Worm (Caenorhabditis elegans) whole organism, L3 larva: Measurements from ENCODE around the gene F41C3.1.

ENCODE experiments used
- ZK546.5 ChIP-seq: sonication (generic microtip); optimal IDR thresholded peaks from 2 replicates; lab custom pipeline; 2017; ENCODE audit warnings: missing biosample characterization, missing genetic modification characterization
- aly-2 ChIP-seq: fragments of 150-350 bp; optimal IDR thresholded peaks from 2 replicates; lab custom pipeline; 2014; ENCODE audit warnings: missing biosample characterization, missing genetic modification characterization
- ama-1 ChIP-seq: fragments of 150-350 bp; optimal IDR thresholded peaks from 2 replicates; lab custom pipeline; 2018
- ceh-16 ChIP-seq: sonication (generic microtip); optimal IDR thresholded peaks from 2 replicates; lab custom pipeline; 2017; ENCODE audit warnings: missing biosample characterization, missing genetic modification characterization
- ceh-28 ChIP-seq: fragments of 150-350 bp; optimal IDR thresholded peaks from 2 replicates; lab custom pipeline; 2014; ENCODE audit warnings: missing biosample characterization, missing genetic modification reagents, missing genetic modification characterization
- ceh-9 ChIP-seq: sonication (generic microtip); optimal IDR thresholded peaks from 2 replicates; lab custom pipeline; 2018; ENCODE audit warnings: missing biosample characterization, missing genetic modification characterization
- daf-12 ChIP-seq: fragments of 150-350 bp; optimal IDR thresholded peaks from 2 replicates; lab custom pipeline; 2014; ENCODE audit warnings: missing biosample characterization, missing genetic modification reagents, missing genetic modification characterization
- egl-27 ChIP-seq: sonication (generic microtip); optimal IDR thresholded peaks from 4 replicates; lab custom pipeline; 2017; ENCODE audit warnings: missing biosample characterization, missing genetic modification reagents, missing genetic modification characterization
- elt-1 ChIP-seq: fragments of 150-350 bp; optimal IDR thresholded peaks from 2 replicates; lab custom pipeline; 2014; ENCODE audit warnings: missing biosample characterization, missing genetic modification characterization
- elt-2 ChIP-seq: sonication (generic microtip); optimal IDR thresholded peaks from 2 replicates; lab custom pipeline; 2016; ENCODE audit warnings: missing genetic modification reagents, mild to moderate bottlenecking, missing genetic modification characterization, missing compliant biosample characterization
- eor-1 ChIP-seq, 2 experiments: fragments of 150-350 bp; optimal IDR thresholded peaks; 2 replicates each; lab custom pipeline; 2014 to 2018; ENCODE audit warnings: missing biosample characterization in 2 of 2, missing genetic modification characterization in 2 of 2
- fkh-10 ChIP-seq: sonication (generic microtip); optimal IDR thresholded peaks from 2 replicates; lab custom pipeline; 2017; ENCODE audit warnings: missing biosample characterization, missing genetic modification reagents, missing genetic modification characterization
- fos-1 ChIP-seq: fragments of 150-350 bp; optimal IDR thresholded peaks from 2 replicates; lab custom pipeline; 2014; ENCODE audit warnings: missing biosample characterization, missing genetic modification characterization
- hmg-11 ChIP-seq: sonication (generic microtip); optimal IDR thresholded peaks from 2 replicates; lab custom pipeline; 2016; ENCODE audit warnings: missing genetic modification characterization, missing compliant biosample characterization
- jun-1 ChIP-seq: fragments of 150-350 bp; optimal IDR thresholded peaks from 2 replicates; lab custom pipeline; 2014; ENCODE audit warnings: missing biosample characterization, missing genetic modification reagents, missing genetic modification characterization
- lin-39 ChIP-seq: fragments of 150-350 bp; optimal IDR thresholded peaks from 2 replicates; lab custom pipeline; 2018; ENCODE audit warnings: missing biosample characterization, missing genetic modification reagents, missing genetic modification characterization
- lsy-12 ChIP-seq: sonication (generic microtip); optimal IDR thresholded peaks from 2 replicates; lab custom pipeline; 2016; ENCODE audit warnings: mild to moderate bottlenecking, missing genetic modification characterization, missing compliant biosample characterization
- mdl-1 ChIP-seq: fragments of 150-350 bp; optimal IDR thresholded peaks from 2 replicates; lab custom pipeline; 2014; ENCODE audit warnings: missing biosample characterization, missing genetic modification characterization
- nfya-1 ChIP-seq: sonication (generic microtip); optimal IDR thresholded peaks from 2 replicates; lab custom pipeline; 2017; ENCODE audit warnings: missing genetic modification characterization, mild to moderate bottlenecking, missing compliant biosample characterization, antibody characterized with exemption, moderate library complexity; ENCODE audit not compliant: insufficient read depth
- nhr-12 ChIP-seq: fragments of 150-350 bp; optimal IDR thresholded peaks from 2 replicates; lab custom pipeline; 2014; ENCODE audit warnings: missing biosample characterization, missing genetic modification characterization
- nhr-23 ChIP-seq: fragments of 150-350 bp; optimal IDR thresholded peaks from 2 replicates; lab custom pipeline; 2014; ENCODE audit warnings: missing biosample characterization, missing genetic modification reagents, missing genetic modification characterization
- nhr-237 ChIP-seq: fragments of 150-350 bp; optimal IDR thresholded peaks from 2 replicates; lab custom pipeline; 2014; ENCODE audit warnings: missing biosample characterization, missing genetic modification characterization
- nhr-25 ChIP-seq: sonication (generic microtip); optimal IDR thresholded peaks from 2 replicates; lab custom pipeline; 2017; ENCODE audit warnings: missing biosample characterization, missing genetic modification characterization
- nhr-28 ChIP-seq: fragments of 150-350 bp; optimal IDR thresholded peaks from 2 replicates; lab custom pipeline; 2014; ENCODE audit warnings: missing biosample characterization, missing genetic modification characterization
- nhr-43 ChIP-seq: sonication (generic microtip); optimal IDR thresholded peaks from 2 replicates; lab custom pipeline; 2016; ENCODE audit warnings: mild to moderate bottlenecking, missing genetic modification characterization, missing compliant biosample characterization; ENCODE audit not compliant: poor library complexity, severe bottlenecking
- nhr-77 ChIP-seq: fragments of 150-350 bp; optimal IDR thresholded peaks from 2 replicates; lab custom pipeline; 2014; ENCODE audit warnings: missing biosample characterization, missing genetic modification characterization
- pha-4 ChIP-seq: fragments of 150-350 bp; optimal IDR thresholded peaks from 2 replicates; lab custom pipeline; 2014; ENCODE audit warnings: missing biosample characterization, missing genetic modification reagents, missing genetic modification characterization
- pqm-1 ChIP-seq: fragments of 150-350 bp; optimal IDR thresholded peaks from 2 replicates; lab custom pipeline; 2017; ENCODE audit warnings: missing biosample characterization, missing genetic modification characterization, inconsistent platforms
- skn-1 ChIP-seq: fragments of 150-350 bp; optimal IDR thresholded peaks from 2 replicates; lab custom pipeline; 2014; ENCODE audit warnings: missing biosample characterization, missing genetic modification characterization
- snpc-4 ChIP-seq: fragments of 150-350 bp; optimal IDR thresholded peaks from 2 replicates; lab custom pipeline; 2014; ENCODE audit warnings: missing biosample characterization, missing genetic modification characterization
- tbx-2 ChIP-seq: sonication (generic microtip); optimal IDR thresholded peaks from 2 replicates; lab custom pipeline; 2016; ENCODE audit warnings: mild to moderate bottlenecking, missing genetic modification characterization, missing compliant biosample characterization
- unc-62 ChIP-seq: fragments of 150-350 bp; sonication (generic microtip); optimal IDR thresholded peaks from 4 replicates; lab custom pipeline; 2014; ENCODE audit warnings: missing biosample characterization, missing genetic modification reagents, missing genetic modification characterization
- ztf-4 ChIP-seq: fragments of 150-350 bp; optimal IDR thresholded peaks from 2 replicates; lab custom pipeline; 2014; ENCODE audit warnings: missing biosample characterization, missing genetic modification characterization

Gene F41C3.1

DNA sequence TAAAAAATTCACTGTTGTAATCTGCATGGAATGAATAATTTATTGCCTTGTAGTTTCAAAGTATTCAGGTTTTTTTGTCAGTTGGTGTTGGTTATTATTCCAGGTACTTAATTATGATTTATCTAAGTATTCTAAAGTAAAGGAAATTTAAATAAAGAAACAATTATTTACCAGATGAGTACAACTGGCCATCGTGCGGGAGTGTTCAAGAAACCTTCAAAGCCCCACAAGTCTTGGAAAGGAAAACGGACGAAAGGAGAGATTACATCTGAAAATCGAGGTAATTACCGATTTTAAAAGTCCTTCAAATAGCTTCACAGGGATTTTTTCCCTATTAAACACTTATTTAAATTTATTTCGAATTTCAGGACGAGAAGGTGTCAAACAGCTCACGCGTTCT, 42.0 kb upstream of the F41C3.1 start, which contains the start of gene tag-151:
tag-151 (plus strand) TSS at position 158 of the 400 bp plus-strand sequence.
- TF ChIP-seq nhr-43 (tag; lab: Kevin White, UChicago) (peak; percentile 43), egl-27 (tag; lab: Kevin White, UChicago) (no peak), snpc-4 (tag; lab: Kevin White, UChicago) (no peak), elt-2 (tag; lab: Kevin White, UChicago) (peak; percentile 28), fos-1 (tag; lab: Kevin White, UChicago) (no peak), lsy-12 (tag; lab: Kevin White, UChicago) (peak; percentile 64), aly-2 (tag; lab: Kevin White, UChicago) (peak; percentile 53)

DNA sequence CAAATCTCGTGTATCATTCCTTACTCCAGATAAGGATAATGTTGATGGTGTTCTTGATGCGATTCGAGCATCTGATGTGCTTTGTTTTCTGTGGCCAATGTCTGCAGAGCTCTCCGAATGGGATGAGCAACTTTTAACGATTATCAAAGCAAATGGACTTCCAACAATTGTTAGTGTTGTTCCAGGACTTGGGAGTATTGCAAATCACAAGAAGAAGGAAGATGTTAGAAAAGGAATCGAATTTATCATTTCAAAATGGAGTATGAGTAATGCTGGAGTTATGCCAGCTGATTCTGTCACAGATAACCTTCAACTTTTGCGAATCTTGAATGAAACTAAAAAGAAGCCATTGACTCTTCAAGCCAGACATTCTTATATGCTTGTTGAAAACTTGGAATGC, 41.3 kb upstream of the F41C3.1 start:
- TF ChIP-seq mdl-1 (tag; lab: Kevin White, UChicago) (no peak), lsy-12 (tag; lab: Kevin White, UChicago) (no peak), fkh-10 (GFP tag; lab: Kevin White, UChicago) (no peak), jun-1 (no peak), tbx-2 (tag; lab: Kevin White, UChicago) (no peak), nhr-43 (tag; lab: Kevin White, UChicago) (no peak), egl-27 (tag; lab: Kevin White, UChicago) (no peak), ZK546.5 (tag; lab: Kevin White, UChicago) (no peak), nhr-12 (tag; lab: Kevin White, UChicago) (no peak), snpc-4 (tag; lab: Kevin White, UChicago) (no peak), ztf-4 (tag; lab: Kevin White, UChicago) (no peak), nhr-77 (tag; lab: Kevin White, UChicago) (no peak), fos-1 (tag; lab: Kevin White, UChicago) (no peak), ceh-28 (tag; lab: Kevin White, UChicago) (no peak), ceh-9 (tag; lab: Kevin White, UChicago) (no peak), nhr-23 (tag; lab: Kevin White, UChicago) (no peak), skn-1 (tag; lab: Kevin White, UChicago) (no peak)

DNA sequence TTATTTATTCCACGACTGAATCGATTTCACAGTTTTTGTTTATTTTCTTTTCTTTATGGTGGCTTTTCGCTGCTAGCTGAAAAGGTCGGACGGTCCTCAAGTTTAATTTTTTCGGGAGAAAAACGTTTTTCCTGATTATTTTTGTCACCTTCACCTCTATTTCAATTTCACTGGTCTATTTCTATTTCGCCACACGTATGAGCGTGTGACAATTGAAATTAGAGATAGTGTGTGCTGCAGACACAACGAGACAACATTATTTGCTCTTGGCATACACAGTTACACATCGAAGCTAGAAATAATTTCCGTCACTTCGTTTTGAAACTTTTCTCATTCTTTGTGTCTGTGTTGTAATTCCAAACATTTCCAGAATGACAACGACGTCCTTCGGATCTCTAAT, 36.4 kb upstream of the F41C3.1 start, which contains the start of gene F41C3.8:
F41C3.8 (plus strand) TSS at position 371 of the 400 bp plus-strand sequence.
- TF ChIP-seq pha-4 (tag; lab: Kevin White, UChicago) = peak; percentile 56
- peak; percentile 78 for TF ChIP-seq elt-2 (tag; lab: Kevin White, UChicago)
- TF ChIP-seq nhr-25 (tag; lab: Kevin White, UChicago) = no peak
- TF ChIP-seq fos-1 (tag; lab: Kevin White, UChicago) = no peak
- TF ChIP-seq hmg-11 (tag; lab: Kevin White, UChicago) = no peak
- TF ChIP-seq ceh-16 (tag; lab: Kevin White, UChicago) = no peak
- TF ChIP-seq, all 47 proteins: peak for 2

- TF ChIP-seq elt-2 (tag; lab: Kevin White, UChicago) (peak; percentile 49), hmg-11 (tag; lab: Kevin White, UChicago) (peak; percentile 56), pha-4 (tag; lab: Kevin White, UChicago) (peak; percentile 52), nfya-1 (tag; lab: Kevin White, UChicago) (no peak)
- TF ChIP-seq, all 47 proteins: peak for 3
These were observed 26.0 kb upstream of the F41C3.1 start, which contains the start of gene F10G7.10 for ce11 chrII:4726120-4726519. Gene F10G7.10, minus strand, starts transcription at chrII:4726264.

ce11 chrII:4726750-4727384, 25.2 kb upstream of the F41C3.1 start:
- TF ChIP-seq jun-1 = no peak
- TF ChIP-seq elt-2 (tag; lab: Kevin White, UChicago) = peak; percentile 37
- TF ChIP-seq ama-1 (lab: Kevin White, UChicago) = peak; percentile 72
- TF ChIP-seq, all 47 proteins: peak for 2

ce11 chrII:4727769-4728168, 24.3 kb upstream of the F41C3.1 start, which contains the start of gene ttr-41:
Gene ttr-41, minus strand, starts transcription at chrII:4727869.
- TF ChIP-seq tbx-2 (tag; lab: Kevin White, UChicago) = no peak
- no peak for TF ChIP-seq fkh-10 (GFP tag; lab: Kevin White, UChicago)
- TF ChIP-seq nhr-237 (tag; lab: Kevin White, UChicago) = no peak
- no peak for TF ChIP-seq eor-1 (tag; optimal IDR thresholded peaks at IDR 0.05; lab: Kevin White, UChicago)
- TF ChIP-seq lsy-12 (tag; lab: Kevin White, UChicago) = no peak
- TF ChIP-seq pqm-1 (tag; lab: Kevin White, UChicago) = no peak
- no peak for TF ChIP-seq hmg-11 (tag; lab: Kevin White, UChicago)
- no peak for TF ChIP-seq lin-39
- TF ChIP-seq nhr-23 (tag; lab: Kevin White, UChicago) = no peak
- TF ChIP-seq daf-12 (tag; lab: Kevin White, UChicago) = no peak
- TF ChIP-seq skn-1 (tag; lab: Kevin White, UChicago) = no peak
- no peak for TF ChIP-seq ZK546.5 (tag; lab: Kevin White, UChicago)
- TF ChIP-seq ceh-28 (tag; lab: Kevin White, UChicago) = no peak
- no peak for TF ChIP-seq elt-1 (tag; lab: Kevin White, UChicago)
- TF ChIP-seq mdl-1 (tag; lab: Kevin White, UChicago) = no peak
- no peak for TF ChIP-seq fos-1 (tag; lab: Kevin White, UChicago)
- TF ChIP-seq nhr-28 (tag; lab: Kevin White, UChicago) = no peak
- TF ChIP-seq unc-62 (GFP tag; lab: Kevin White, UChicago) = no peak
